Worm (Caenorhabditis elegans) whole organism, L2 larva: ENCODE data around the gene B0244.7.

ENCODE experiments used
- alr-1 ChIP-seq: fragments of 150-350 bp; optimal IDR thresholded peaks from 2 replicates; lab custom pipeline; 2014; ENCODE audit warnings: missing biosample characterization, missing genetic modification characterization
- blmp-1 ChIP-seq: sonication (generic microtip); optimal IDR thresholded peaks from 2 replicates; lab custom pipeline; 2017; ENCODE audit warnings: missing genetic modification characterization, mild to moderate bottlenecking, missing compliant biosample characterization, antibody characterized with exemption, moderate library complexity; ENCODE audit not compliant: insufficient read depth
- dmd-4 ChIP-seq: sonication (generic microtip); optimal IDR thresholded peaks from 2 replicates; lab custom pipeline; 2017; ENCODE audit warnings: missing biosample characterization, missing genetic modification characterization
- lin-39 ChIP-seq: fragments of 150-350 bp; optimal IDR thresholded peaks from 2 replicates; lab custom pipeline; 2014; ENCODE audit warnings: missing biosample characterization, missing genetic modification reagents, missing genetic modification characterization
- lsy-2 ChIP-seq, 2 experiments: fragments of 150-350 bp in 1 of 2; sonication (generic microtip) in 1 of 2; optimal IDR thresholded peaks; 2 replicates each; lab custom pipeline; 2014 to 2017; ENCODE audit warnings: missing biosample characterization in 2 of 2, missing genetic modification characterization in 2 of 2
- nhr-11 ChIP-seq: fragments of 150-350 bp; optimal IDR thresholded peaks from 2 replicates; lab custom pipeline; 2014; ENCODE audit warnings: missing biosample characterization, missing genetic modification characterization
- nhr-25 ChIP-seq: fragments of 150-350 bp; sonication (generic microtip); optimal IDR thresholded peaks from 3 replicates; lab custom pipeline; 2014; ENCODE audit warnings: missing biosample characterization, missing genetic modification characterization
- nhr-77 ChIP-seq: fragments of 150-350 bp; optimal IDR thresholded peaks from 2 replicates; lab custom pipeline; 2014; ENCODE audit warnings: missing biosample characterization, missing genetic modification characterization
- unc-62 ChIP-seq: fragments of 150-350 bp; optimal IDR thresholded peaks from 2 replicates; lab custom pipeline; 2014; ENCODE audit warnings: missing biosample characterization, missing genetic modification reagents, missing genetic modification characterization
- ztf-1 ChIP-seq: fragments of 200-800 bp; sonication (Bioruptor generic); conservative IDR thresholded peaks from 2 replicates; pipeline ENCODE4 v1.3.6; 2022; ENCODE audit warnings: missing genetic modification characterization, missing compliant biosample characterization

ce11 chrIII:5715467-5715866 lies 15.8 kb upstream of the B0244.7 start:
- TF ChIP-seq unc-62 (GFP tag; lab: Kevin White, UChicago): no peak
- TF ChIP-seq lin-39 (tag; lab: Kevin White, UChicago): no peak
- TF ChIP-seq alr-1: no peak
- TF ChIP-seq lsy-2 (tag; optimal IDR thresholded peaks at IDR 0.05; lab: Kevin White, UChicago): peak in 1 of 2 experiments; percentile 64
- no peak for TF ChIP-seq dmd-4 (tag; lab: Kevin White, UChicago)
- TF ChIP-seq blmp-1 (tag; lab: Kevin White, UChicago): peak; percentile 24
- peak; percentile 60 for TF ChIP-seq nhr-25 (tag; lab: Kevin White, UChicago)
- no peak for TF ChIP-seq ztf-1 (GFP tag; lab: Robert Waterston, UW)
- TF ChIP-seq nhr-11 (tag; lab: Kevin White, UChicago): no peak
- no peak for TF ChIP-seq nhr-77 (tag; lab: Kevin White, UChicago)
